Fruit fly (Drosophila melanogaster) Kc167 (cell line): Measurements from ENCODE around the gene ssh.

Experiments used
- Myc ChIP-seq: fragments of >200 bp; optimal IDR thresholded peaks from 2 replicates; lab custom pipeline; 2017; ENCODE audit warnings: missing external identifiers
- Sin3A ChIP-seq: fragments of >200 bp; optimal IDR thresholded peaks from 2 replicates; lab custom pipeline; 2018; ENCODE audit warnings: missing external identifiers
- h ChIP-seq: fragments of >200 bp; optimal IDR thresholded peaks from 3 replicates; lab custom pipeline; 2018; ENCODE audit warnings: missing external identifiers
- insv ChIP-seq: fragments of >200 bp; optimal IDR thresholded peaks from 3 replicates; lab custom pipeline; 2018; ENCODE audit warnings: missing external identifiers
- psq ChIP-seq: fragments of >200 bp; optimal IDR thresholded peaks from 2 replicates; lab custom pipeline; 2017; ENCODE audit warnings: missing external identifiers
- ttk ChIP-seq: sonication (Bioruptor generic); optimal IDR thresholded peaks from 2 replicates; lab custom pipeline; 2017; ENCODE audit warnings: missing external identifiers

Gene ssh

dm6 chr3R:24944920-24945853 lies at the start of gene ssh, which contains the start of gene Nmnat:
TSS of gene ssh (minus strand) at chr3R:24944956.
TSS of gene Nmnat (plus strand) at chr3R:24945237.
- TF ChIP-seq psq (lab: Kevin White, UChicago) (peak; percentile 44), Sin3A (no peak), h (lab: Kevin White, UChicago) (no peak), insv (lab: Kevin White, UChicago) (no peak), Myc (no peak)

dm6 chr3R:24985029-24985685 lies 40.4 kb upstream of the ssh start:
- no peak for TF ChIP-seq psq (lab: Kevin White, UChicago)
- no peak for TF ChIP-seq ttk (lab: Kevin White, UChicago)
- TF ChIP-seq Sin3A = no peak
- TF ChIP-seq h (lab: Kevin White, UChicago) = no peak
- TF ChIP-seq insv (lab: Kevin White, UChicago) = no peak
- TF ChIP-seq Myc = no peak

dm6 chr3R:24983537-24984501 lies 39.1 kb upstream of the ssh start, which contains the start of gene tnc:
TSS of gene tnc (plus strand) at chr3R:24984384.
- no peak for TF ChIP-seq h (lab: Kevin White, UChicago)
- no peak for TF ChIP-seq Myc
- no peak for TF ChIP-seq psq (lab: Kevin White, UChicago)
- TF ChIP-seq Sin3A = no peak
- no peak for TF ChIP-seq ttk (lab: Kevin White, UChicago)
- no peak for TF ChIP-seq insv (lab: Kevin White, UChicago)

- TF ChIP-seq ttk (lab: Kevin White, UChicago) = no peak
- TF ChIP-seq Sin3A = no peak
- TF ChIP-seq insv (lab: Kevin White, UChicago) = no peak
- TF ChIP-seq h (lab: Kevin White, UChicago) = no peak
- no peak for TF ChIP-seq Myc
- TF ChIP-seq psq (lab: Kevin White, UChicago) = no peak
Measured at dm6 chr3R:24976144-24976543, 31.4 kb upstream of the ssh start.

dm6 chr3R:24974762-24975432 lies 30.1 kb upstream of the ssh start:
- TF ChIP-seq psq (lab: Kevin White, UChicago) (no peak), insv (lab: Kevin White, UChicago) (no peak), ttk (lab: Kevin White, UChicago) (no peak), Myc (no peak), h (lab: Kevin White, UChicago) (no peak)

- TF ChIP-seq Sin3A (no peak), psq (lab: Kevin White, UChicago) (no peak)
Measured at dm6 chr3R:24970323-24971067, 25.7 kb upstream of the ssh start.

DNA sequence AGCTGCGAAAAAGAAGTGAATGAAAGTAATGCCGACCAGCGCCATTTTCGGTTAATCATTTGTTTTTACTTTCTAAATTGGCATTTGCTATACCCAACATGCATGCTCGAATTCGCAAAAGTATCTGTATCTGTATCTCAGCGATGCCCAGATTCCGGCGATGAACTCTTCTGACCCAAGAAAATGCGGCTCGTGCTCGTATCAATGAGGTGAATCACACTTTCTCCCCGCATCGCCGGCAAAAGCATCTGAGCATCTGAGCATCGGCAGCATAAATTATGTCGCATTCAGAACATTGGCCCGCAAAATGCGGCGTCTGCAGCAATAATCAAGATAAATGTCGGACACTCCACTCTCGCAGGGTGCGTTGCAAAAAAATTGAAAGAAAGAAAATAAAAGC lies 24.1 kb upstream of the ssh start:
- TF ChIP-seq Myc = no peak

- TF ChIP-seq ttk (lab: Kevin White, UChicago) (no peak), Sin3A (no peak), psq (lab: Kevin White, UChicago) (no peak), Myc (no peak), insv (lab: Kevin White, UChicago) (no peak), h (lab: Kevin White, UChicago) (no peak)
Measured at dm6 chr3R:24968015-24968414, 23.3 kb upstream of the ssh start.

DNA sequence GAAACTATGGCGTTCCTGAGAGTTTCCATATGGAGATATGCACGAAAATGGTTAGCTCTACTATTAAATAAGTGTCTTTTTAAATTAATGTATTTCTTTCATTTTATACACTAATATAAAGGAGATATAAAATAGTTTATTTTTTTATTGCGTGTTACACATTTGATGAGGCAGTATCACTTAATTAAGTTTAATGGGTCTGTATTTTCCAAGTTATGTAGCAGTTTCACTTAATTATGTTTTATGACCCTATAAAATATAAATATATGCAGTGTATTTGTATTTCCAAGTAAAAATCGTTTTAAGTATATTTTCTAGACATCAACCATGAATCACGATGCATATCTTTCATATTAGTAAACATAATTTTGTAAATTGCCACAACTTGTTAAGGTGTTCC lies 21.8 kb upstream of the ssh start:
- TF ChIP-seq psq (lab: Kevin White, UChicago) (no peak), insv (lab: Kevin White, UChicago) (no peak)

DNA sequence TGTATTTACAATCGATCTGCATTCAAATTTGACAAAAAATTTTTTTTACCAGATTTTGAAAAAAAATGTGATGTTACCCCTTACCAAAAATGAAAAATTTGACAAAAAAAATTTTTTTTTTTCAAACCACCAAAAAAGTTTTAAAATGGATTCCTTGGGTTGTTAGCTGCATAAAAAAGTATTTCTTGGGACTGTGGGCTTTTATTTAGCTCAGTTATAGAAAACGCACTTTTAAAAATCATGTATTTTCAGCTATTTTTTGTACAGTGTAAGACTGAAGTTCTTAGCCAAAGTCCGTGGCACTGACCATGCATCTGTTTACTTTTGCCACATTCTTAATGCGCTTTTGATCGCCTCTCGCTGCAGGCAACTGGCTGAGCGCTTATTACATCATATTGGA lies 20.6 kb upstream of the ssh start:
- TF ChIP-seq psq (lab: Kevin White, UChicago) = no peak

DNA sequence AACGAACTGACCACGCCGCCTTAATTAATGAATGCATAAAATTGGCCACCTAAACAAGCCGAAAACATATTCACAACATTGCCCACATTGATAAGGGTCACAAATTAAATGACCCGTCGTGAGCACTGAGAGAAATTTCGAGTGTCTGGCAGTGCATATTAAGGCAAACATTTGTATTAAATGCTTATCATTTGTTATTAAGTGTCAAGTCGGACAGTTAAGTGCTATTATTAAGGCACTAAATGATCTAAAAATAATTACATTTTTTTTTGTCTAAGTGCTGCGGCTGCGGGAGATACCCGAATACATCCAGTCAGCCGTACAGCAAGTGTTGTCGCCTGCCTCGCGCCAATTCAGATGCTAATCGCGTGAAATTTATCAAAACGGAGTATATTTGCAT lies 17.7 kb upstream of the ssh start:
- no peak for TF ChIP-seq Sin3A
- no peak for TF ChIP-seq insv (lab: Kevin White, UChicago)
- no peak for TF ChIP-seq h (lab: Kevin White, UChicago)
- TF ChIP-seq Myc = no peak
- no peak for TF ChIP-seq psq (lab: Kevin White, UChicago)
- TF ChIP-seq ttk (lab: Kevin White, UChicago) = no peak
